Worm (Caenorhabditis elegans): Measurements from ENCODE around the gene Y39B6A.5.

The Y39B6A.5 gene

ce11 chrV:19153244-19153643 is 5.4 kb downstream of the Y39B6A.5 start:
- TF ChIP-seq gei-17 (GFP tag; optimal IDR thresholded peaks at IDR 0.05), result no peak
- TF ChIP-seq egl-18 (GFP tag; IDR thresholded peaks at IDR 0.05), result no peak
- TF ChIP-seq T26A5.8 (tag; optimal IDR thresholded peaks at IDR 0.05), result no peak
- no peak for TF ChIP-seq ztf-6 (GFP tag; IDR thresholded peaks at IDR 0.05)
- TF ChIP-seq ztf-18 (tag; optimal IDR thresholded peaks at IDR 0.05), result no peak
- no peak for TF ChIP-seq ets-4 (GFP tag; optimal IDR thresholded peaks at IDR 0.05)
- TF ChIP-seq lin-40 (tag; optimal IDR thresholded peaks at IDR 0.05), result no peak
- TF ChIP-seq F55B11.4 (tag; optimal IDR thresholded peaks at IDR 0.05; ENCODE audit: borderline replicate concordance, insufficient read depth), result no peak
- TF ChIP-seq ztf-28 (GFP tag; IDR thresholded peaks at IDR 0.05), result no peak
- TF ChIP-seq attf-5 (GFP tag; optimal IDR thresholded peaks at IDR 0.05), result no peak
- TF ChIP-seq lin-26 (GFP tag; IDR thresholded peaks at IDR 0.05), result no peak

- TF ChIP-seq tbp1 (GFP tag; optimal IDR thresholded peaks at IDR 0.05) (no peak), lin-35 (GFP tag; optimal IDR thresholded peaks at IDR 0.05) (no peak), hmg-20 (GFP tag; IDR thresholded peaks at IDR 0.05) (no peak), bed-2 (GFP tag; IDR thresholded peaks at IDR 0.05) (no peak), B0336.3 (GFP tag; IDR thresholded peaks at IDR 0.05) (no peak), nfyb-1 (GFP tag; IDR thresholded peaks at IDR 0.05) (no peak), hmg-1.2 (GFP tag; IDR thresholded peaks at IDR 0.05) (no peak), Y53F4B.3 (GFP tag; IDR thresholded peaks at IDR 0.05) (no peak), xnd-1 (tag; optimal IDR thresholded peaks at IDR 0.05) (no peak), mxl-1 (tag; optimal IDR thresholded peaks at IDR 0.05) (no peak), ekl-4 (GFP tag; IDR thresholded peaks at IDR 0.05) (no peak), lin-54 (GFP tag; optimal IDR thresholded peaks at IDR 0.05) (no peak), dpl-1 (GFP tag; optimal IDR thresholded peaks at IDR 0.05) (no peak), die-1 (tag; optimal IDR thresholded peaks at IDR 0.05) (no peak), F52B5.7 (tag; optimal IDR thresholded peaks at IDR 0.05) (no peak), efl-1 (GFP tag; optimal IDR thresholded peaks at IDR 0.05) (no peak), Y79H2A.3 (GFP tag; conservative IDR thresholded peaks at IDR 0.05) (no peak), ceh-79 (tag; optimal IDR thresholded peaks at IDR 0.05) (no peak)
These were observed 6.3 kb downstream of the Y39B6A.5 start, which contains the start of gene Y39B6A.69 for ce11 chrV:19152328-19152727. Gene Y39B6A.69 (minus strand): TSS chrV:19152428.

- no peak for TF ChIP-seq F55B11.4 (tag; optimal IDR thresholded peaks at IDR 0.05; ENCODE audit: borderline replicate concordance, insufficient read depth)
- TF ChIP-seq B0336.3 (GFP tag; IDR thresholded peaks at IDR 0.05), result no peak
- no peak for TF ChIP-seq atf-7 (tag; optimal IDR thresholded peaks at IDR 0.05)
- no peak for TF ChIP-seq let-526 (GFP tag; IDR thresholded peaks at IDR 0.05)
- no peak for TF ChIP-seq Y56A3A.18 (GFP tag; IDR thresholded peaks at IDR 0.05)
- no peak for TF ChIP-seq efl-1 (GFP tag; optimal IDR thresholded peaks at IDR 0.05)
- TF ChIP-seq lir-1 (GFP tag; conservative IDR thresholded peaks at IDR 0.05), result no peak
- no peak for TF ChIP-seq B0019.2 (GFP tag; conservative IDR thresholded peaks at IDR 0.05)
- TF ChIP-seq Y67H2A.10 (GFP tag; conservative IDR thresholded peaks at IDR 0.05), result no peak
- no peak for TF ChIP-seq rec-8 (tag; optimal IDR thresholded peaks at IDR 0.05)
- TF ChIP-seq repo-1 (tag; optimal IDR thresholded peaks at IDR 0.05), result no peak
- no peak for TF ChIP-seq snpc-1.1 (tag; optimal IDR thresholded peaks at IDR 0.05; ENCODE audit: insufficient read depth)
- TF ChIP-seq pha-4 (tag; optimal IDR thresholded peaks at IDR 0.05), result no peak
- no peak for TF ChIP-seq dpff-1 (tag; optimal IDR thresholded peaks at IDR 0.05)
These were observed 9.6 kb downstream of the Y39B6A.5 start, which contains the start of gene Y39B6A.7 for ce11 chrV:19149057-19149456. Gene Y39B6A.7 (minus strand): TSS chrV:19149157.
